Worm (Caenorhabditis elegans) whole organism, L4 larva: ENCODE results near the gene F23F12.3.

Experiments
- F10B5.3 ChIP-seq: sonication (generic microtip); optimal IDR thresholded peaks from 2 replicates; lab custom pipeline; 2016; ENCODE audit warnings: mild to moderate bottlenecking, missing genetic modification characterization, missing compliant biosample characterization
- T20F7.1 ChIP-seq: fragments of 200-800 bp; sonication (Bioruptor generic); optimal IDR thresholded peaks from 2 replicates; lab custom pipeline; 2018; ENCODE audit warnings: mild to moderate bottlenecking, missing genetic modification characterization, missing compliant biosample characterization
- ceh-82 ChIP-seq: sonication (generic microtip); optimal IDR thresholded peaks from 2 replicates; lab custom pipeline; 2017; ENCODE audit warnings: missing biosample characterization, missing genetic modification characterization
- dmd-6 ChIP-seq: fragments of 200-800 bp; sonication (Bioruptor generic); IDR thresholded peaks from 2 replicates; pipeline ENCODE4 v1.3.6; 2022; ENCODE audit warnings: missing genetic modification reagents, missing genetic modification characterization, missing compliant biosample characterization
- hlh-11 ChIP-seq: fragments of 200-800 bp; sonication (Bioruptor generic); optimal IDR thresholded peaks from 2 replicates; lab custom pipeline; 2018; ENCODE audit warnings: mild to moderate bottlenecking, missing genetic modification characterization, missing compliant biosample characterization
- lsy-2 ChIP-seq, 2 experiments: fragments of 150-350 bp in 1 of 2; sonication (generic microtip) in 1 of 2; optimal IDR thresholded peaks; 2 replicates each; lab custom pipeline; 2014 to 2017; ENCODE audit warnings: missing biosample characterization in 2 of 2, missing genetic modification characterization in 2 of 2
- snpc-4 ChIP-seq: fragments of 150-350 bp; optimal IDR thresholded peaks from 2 replicates; lab custom pipeline; 2014; ENCODE audit warnings: missing biosample characterization, missing genetic modification characterization
- zfp-2 ChIP-seq: sonication (generic microtip); optimal IDR thresholded peaks from 2 replicates; lab custom pipeline; 2016; ENCODE audit warnings: mild to moderate bottlenecking, missing genetic modification characterization, missing compliant biosample characterization

DNA sequence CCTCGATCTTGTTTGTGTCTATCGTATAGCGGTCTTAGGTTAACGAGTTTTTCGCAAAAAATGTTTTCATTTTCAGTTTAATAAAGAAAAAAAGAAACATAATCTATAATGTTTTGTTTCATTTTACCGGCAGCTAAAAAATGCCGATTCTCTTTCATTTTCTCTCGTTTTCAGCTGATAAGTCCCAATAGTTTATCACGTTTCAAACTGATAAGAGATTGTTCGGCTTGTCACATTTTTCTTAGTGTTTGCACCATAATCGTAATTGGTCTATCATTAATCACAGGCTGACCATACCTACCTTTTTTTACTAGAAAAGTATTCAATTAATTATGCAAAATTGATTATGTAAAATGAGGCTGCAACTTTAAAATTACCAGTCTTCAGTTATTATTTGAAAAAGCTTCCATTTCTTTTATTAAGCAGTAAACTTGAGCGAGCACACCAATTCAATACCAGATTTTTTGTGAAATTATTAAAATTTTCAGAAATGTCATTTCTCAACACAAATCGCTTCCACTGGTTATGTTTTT is 5.1 kb upstream of the F23F12.3 start, which contains the start of gene F23F12.13:
- TF ChIP-seq zfp-2 (tag; lab: Kevin White, UChicago) (no peak), F10B5.3 (tag; lab: Kevin White, UChicago) (no peak), dmd-6 (peak; percentile 53; the same call in 1 of the 2 replicates), hlh-11 (tag; lab: Kevin White, UChicago) (peak; percentile 41), lsy-2 (tag; optimal IDR thresholded peaks at IDR 0.05; lab: Kevin White, UChicago) (no peak), snpc-4 (tag; lab: Kevin White, UChicago) (no peak), T20F7.1 (no peak), ceh-82 (tag; lab: Kevin White, UChicago) (no peak)
